Worm (Caenorhabditis elegans): ENCODE measurements around the gene rgs-4.

DNA sequence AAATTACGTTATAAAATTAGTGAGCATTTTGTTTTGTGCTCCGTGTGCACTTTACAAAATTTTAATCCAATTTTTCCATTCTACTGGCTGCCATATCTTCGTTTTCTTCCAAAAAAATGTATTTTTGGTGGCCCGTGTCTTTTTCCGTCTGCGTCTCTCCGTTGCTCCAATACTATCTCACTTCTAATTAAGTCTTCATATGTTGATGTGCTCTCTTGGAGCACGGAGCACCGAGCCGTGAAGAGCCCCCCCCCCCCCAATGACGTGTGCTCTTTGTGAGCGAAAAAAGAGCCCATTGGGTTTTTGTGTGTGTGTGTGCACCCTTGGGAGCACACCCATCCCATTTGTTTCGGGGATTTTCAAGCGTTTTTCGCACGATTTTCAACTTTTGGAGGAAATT lies 10.5 kb downstream of the rgs-4 start:
- no peak for TF ChIP-seq madf-10 (tag; optimal IDR thresholded peaks at IDR 0.05)
- no peak for TF ChIP-seq unc-62 (GFP tag; optimal IDR thresholded peaks at IDR 0.05)
- TF ChIP-seq pha-4 (tag; optimal IDR thresholded peaks at IDR 0.05), result no peak
- no peak for TF ChIP-seq atf-7 (tag; optimal IDR thresholded peaks at IDR 0.05)
- no peak for TF ChIP-seq hrde-1 (tag; optimal IDR thresholded peaks at IDR 0.05; ENCODE audit: borderline replicate concordance)
- no peak for TF ChIP-seq sea-2 (GFP tag; IDR thresholded peaks at IDR 0.05)
- TF ChIP-seq xnd-1 (tag; optimal IDR thresholded peaks at IDR 0.05), result no peak
- TF ChIP-seq dpl-1 (GFP tag; optimal IDR thresholded peaks at IDR 0.05), result no peak
- no peak for TF ChIP-seq egl-18 (GFP tag; IDR thresholded peaks at IDR 0.05)

All from whole organism, young adult.